Fruit fly (Drosophila melanogaster) whole organism, embryonic: Measurements from ENCODE around the gene Enoph.

Experiments
- CG10321 ChIP-seq: fragments of 200-800 bp; sonication (Bioruptor generic); IDR thresholded peaks from 2 replicates; pipeline ENCODE4 v1.3.6; 2022; ENCODE audit warnings: missing biosample characterization, missing genetic modification characterization
- CG10543 ChIP-seq: fragments of 200-800 bp; sonication (Bioruptor generic); optimal IDR thresholded peaks from 3 replicates; lab custom pipeline; 2017; ENCODE audit warnings: missing biosample characterization, mild to moderate bottlenecking, missing genetic modification characterization, moderate library complexity
- CG11560 ChIP-seq: fragments of 200-800 bp; sonication (Bioruptor generic); IDR thresholded peaks from 3 replicates; pipeline ENCODE4 v1.3.6; 2022; ENCODE audit warnings: missing biosample characterization, missing genetic modification characterization
- CG12391 ChIP-seq: fragments of 200-800 bp; sonication (Bioruptor generic); optimal IDR thresholded peaks from 3 replicates; lab custom pipeline; 2018; ENCODE audit warnings: missing biosample characterization, mild to moderate bottlenecking, missing genetic modification characterization, moderate library complexity
- CG12744 ChIP-seq: fragments of 200-800 bp; sonication (Bioruptor generic); optimal IDR thresholded peaks from 2 replicates; lab custom pipeline; 2016; ENCODE audit warnings: missing biosample characterization, missing genetic modification characterization
- CG17802 ChIP-seq: fragments of 200-800 bp; sonication (Bioruptor generic); optimal IDR thresholded peaks from 2 replicates; lab custom pipeline; 2018; ENCODE audit warnings: missing biosample characterization, mild to moderate bottlenecking, missing genetic modification characterization, moderate library complexity
- CG18262 ChIP-seq: fragments of 200-800 bp; optimal IDR thresholded peaks from 3 replicates; lab custom pipeline; 2019; ENCODE audit warnings: missing biosample characterization, mild to moderate bottlenecking, missing genetic modification characterization, moderate library complexity
- CG3163 ChIP-seq: fragments of 200-800 bp; sonication (Bioruptor generic); optimal IDR thresholded peaks from 3 replicates; lab custom pipeline; 2016; ENCODE audit warnings: missing biosample characterization, missing genetic modification characterization
- CG32772 ChIP-seq: fragments of 200-800 bp; sonication (Bioruptor generic); IDR thresholded peaks from 2 replicates; pipeline ENCODE4 v1.3.6; 2022; ENCODE audit warnings: missing biosample characterization, missing genetic modification characterization
- CG4730 ChIP-seq: fragments of 200-800 bp; sonication (Bioruptor generic); IDR thresholded peaks from 2 replicates; pipeline ENCODE4 v1.3.6; 2022; ENCODE audit warnings: missing biosample characterization, missing genetic modification characterization
- CG5180 ChIP-seq: fragments of 200-800 bp; sonication (Bioruptor generic); optimal IDR thresholded peaks from 3 replicates; lab custom pipeline; 2017; ENCODE audit warnings: missing biosample characterization, missing genetic modification characterization, mild to moderate bottlenecking, moderate library complexity, missing genetic modification reagents
- CG6813 ChIP-seq: fragments of 200-800 bp; sonication (Bioruptor generic); optimal IDR thresholded peaks from 2 replicates; lab custom pipeline; 2017; ENCODE audit warnings: missing biosample characterization, missing genetic modification characterization, mild to moderate bottlenecking, moderate library complexity, missing genetic modification reagents
- CG7271 ChIP-seq: fragments of 200-800 bp; sonication (Bioruptor generic); optimal IDR thresholded peaks from 2 replicates; lab custom pipeline; 2018; ENCODE audit warnings: missing biosample characterization, mild to moderate bottlenecking, missing genetic modification characterization, moderate library complexity
- CG8944 ChIP-seq: fragments of 200-800 bp; sonication (Bioruptor generic); optimal IDR thresholded peaks from 3 replicates; lab custom pipeline; 2016; ENCODE audit warnings: missing biosample characterization, missing genetic modification characterization
- CrebB ChIP-seq: fragments of 200-800 bp; sonication (Bioruptor generic); optimal IDR thresholded peaks from 3 replicates; lab custom pipeline; 2018; ENCODE audit warnings: missing biosample characterization, mild to moderate bottlenecking, missing genetic modification characterization
- Dbx ChIP-seq: fragments of 200-800 bp; sonication (Bioruptor generic); IDR thresholded peaks from 3 replicates; pipeline ENCODE4 v1.3.6; 2022; ENCODE audit warnings: missing biosample characterization, missing genetic modification characterization
- Dfd ChIP-seq, 2 experiments: fragments of >200 bp; optimal IDR thresholded peaks; 2 replicates each; lab custom pipeline; 2017; ENCODE audit warnings: missing biosample characterization in 2 of 2, missing genetic modification characterization in 2 of 2
- Dip3 ChIP-seq: fragments of 200-800 bp; sonication (Bioruptor generic); optimal IDR thresholded peaks from 3 replicates; lab custom pipeline; 2016; ENCODE audit warnings: missing biosample characterization, missing genetic modification characterization
- Gug ChIP-seq: fragments of 200-800 bp; sonication (Bioruptor generic); IDR thresholded peaks from 4 replicates; pipeline ENCODE4 v1.3.6; 2022; ENCODE audit warnings: missing biosample characterization, missing genetic modification characterization
- Hey ChIP-seq: fragments of 200-800 bp; sonication (Bioruptor generic); optimal IDR thresholded peaks from 3 replicates; lab custom pipeline; 2018; ENCODE audit warnings: missing biosample characterization, mild to moderate bottlenecking, missing genetic modification characterization
- NC2β ChIP-seq: fragments of 200-800 bp; sonication (Bioruptor generic); optimal IDR thresholded peaks from 2 replicates; lab custom pipeline; 2016; ENCODE audit warnings: missing biosample characterization, missing genetic modification characterization
- Nf-YB ChIP-seq: fragments of 200-800 bp; sonication (Bioruptor generic); optimal IDR thresholded peaks from 3 replicates; lab custom pipeline; 2019; ENCODE audit warnings: missing biosample characterization, mild to moderate bottlenecking, missing genetic modification characterization, moderate library complexity
- Opbp ChIP-seq: fragments of 200-800 bp; sonication (Bioruptor generic); IDR thresholded peaks from 3 replicates; pipeline ENCODE4 v1.3.6; 2022; ENCODE audit warnings: missing biosample characterization, missing genetic modification characterization; ENCODE audit not compliant: partially characterized antibody
- Poxn ChIP-seq: fragments of 200-800 bp; sonication (Bioruptor generic); IDR thresholded peaks from 2 replicates; pipeline ENCODE4 v1.3.6; 2022; ENCODE audit warnings: missing biosample characterization, missing genetic modification characterization
- Xrp1 ChIP-seq: fragments of 200-800 bp; sonication (Bioruptor generic); IDR thresholded peaks from 2 replicates; pipeline ENCODE4 v1.3.6; 2022; ENCODE audit warnings: missing biosample characterization, missing genetic modification characterization
- al ChIP-seq: fragments of 200-800 bp; sonication (Bioruptor generic); IDR thresholded peaks from 2 replicates; pipeline ENCODE4 v1.3.6; 2022; ENCODE audit warnings: missing biosample characterization, missing genetic modification characterization
- btn ChIP-seq: fragments of 200-800 bp; sonication (Bioruptor generic); optimal IDR thresholded peaks from 2 replicates; lab custom pipeline; 2016; ENCODE audit warnings: missing biosample characterization, missing genetic modification characterization
- chinmo ChIP-seq: fragments of 200-800 bp; sonication (Bioruptor generic); IDR thresholded peaks from 4 replicates; pipeline ENCODE4 v1.3.6; 2022; ENCODE audit warnings: missing biosample characterization, missing genetic modification characterization; ENCODE audit not compliant: partially characterized antibody
- chm ChIP-seq: fragments of 200-800 bp; sonication (Bioruptor generic); IDR thresholded peaks from 2 replicates; pipeline ENCODE4 v1.3.6; 2022; ENCODE audit warnings: missing biosample characterization, missing genetic modification characterization
- chn ChIP-seq: fragments of 200-800 bp; sonication (Bioruptor generic); optimal IDR thresholded peaks from 2 replicates; lab custom pipeline; 2016; ENCODE audit warnings: missing biosample characterization, missing genetic modification characterization
- croc ChIP-seq: fragments of 200-800 bp; sonication (Bioruptor generic); conservative IDR thresholded peaks from 3 replicates; pipeline ENCODE4 v1.3.6; 2022; ENCODE audit warnings: missing biosample characterization, missing genetic modification characterization
- dm ChIP-seq: fragments of 200-800 bp; sonication (Bioruptor generic); optimal IDR thresholded peaks from 3 replicates; lab custom pipeline; 2016; ENCODE audit warnings: missing biosample characterization, missing genetic modification characterization
- eyg ChIP-seq: fragments of 200-800 bp; sonication (Bioruptor generic); optimal IDR thresholded peaks from 3 replicates; lab custom pipeline; 2016; ENCODE audit warnings: missing biosample characterization, missing genetic modification characterization
- fd64A ChIP-seq: fragments of 200-800 bp; sonication (Bioruptor generic); optimal IDR thresholded peaks from 3 replicates; lab custom pipeline; 2018; ENCODE audit warnings: missing biosample characterization, mild to moderate bottlenecking, missing genetic modification characterization
- gfzf ChIP-seq: fragments of 200-800 bp; sonication (Bioruptor generic); optimal IDR thresholded peaks from 2 replicates; lab custom pipeline; 2016; ENCODE audit warnings: missing biosample characterization, mild to moderate bottlenecking, missing genetic modification characterization, moderate library complexity
- grn ChIP-seq: fragments of 200-800 bp; sonication (Bioruptor generic); optimal IDR thresholded peaks from 3 replicates; lab custom pipeline; 2017; ENCODE audit warnings: missing biosample characterization, missing genetic modification characterization
- her ChIP-seq: fragments of 200-800 bp; sonication (Bioruptor generic); optimal IDR thresholded peaks from 2 replicates; lab custom pipeline; 2016; ENCODE audit warnings: missing biosample characterization, missing genetic modification characterization
- lbe ChIP-seq: fragments of 200-800 bp; sonication (Bioruptor generic); optimal IDR thresholded peaks from 2 replicates; lab custom pipeline; 2016; ENCODE audit warnings: missing biosample characterization, mild to moderate bottlenecking, missing genetic modification characterization
- maf-S ChIP-seq: fragments of 200-800 bp; sonication (Bioruptor generic); optimal IDR thresholded peaks from 2 replicates; lab custom pipeline; 2016; ENCODE audit warnings: missing biosample characterization, missing genetic modification characterization
- nmo ChIP-seq: fragments of 200-800 bp; sonication (Bioruptor generic); optimal IDR thresholded peaks from 2 replicates; lab custom pipeline; 2018; ENCODE audit warnings: missing biosample characterization, mild to moderate bottlenecking, missing genetic modification characterization, moderate library complexity
- oc ChIP-seq: fragments of 200-800 bp; sonication (Bioruptor generic); optimal IDR thresholded peaks from 2 replicates; lab custom pipeline; 2018; ENCODE audit warnings: missing biosample characterization, mild to moderate bottlenecking, missing genetic modification characterization, moderate library complexity
- psq ChIP-seq: fragments of 200-800 bp; sonication (Bioruptor generic); optimal IDR thresholded peaks from 2 replicates; lab custom pipeline; 2017; ENCODE audit warnings: missing biosample characterization, missing genetic modification characterization
- salm ChIP-seq: fragments of 200-800 bp; sonication (Bioruptor generic); optimal IDR thresholded peaks from 2 replicates; lab custom pipeline; 2018; ENCODE audit warnings: missing biosample characterization, mild to moderate bottlenecking, missing genetic modification characterization
- sd ChIP-seq: fragments of 200-800 bp; sonication (Bioruptor generic); optimal IDR thresholded peaks from 3 replicates; lab custom pipeline; 2018; ENCODE audit warnings: missing biosample characterization, mild to moderate bottlenecking, missing genetic modification characterization, moderate library complexity
- sima ChIP-seq: fragments of 200-800 bp; sonication (Bioruptor generic); optimal IDR thresholded peaks from 2 replicates; lab custom pipeline; 2016; ENCODE audit warnings: missing biosample characterization, missing genetic modification characterization
- tgo ChIP-seq: fragments of 200-800 bp; sonication (Bioruptor generic); IDR thresholded peaks from 3 replicates; pipeline ENCODE4 v1.3.6; 2022; ENCODE audit warnings: missing biosample characterization, missing genetic modification characterization
- tll ChIP-seq, 2 experiments: fragments of 200-800 bp in 1 of 2; fragments of >200 bp in 1 of 2; sonication (Bioruptor generic) in 1 of 2; optimal IDR thresholded peaks; 2 replicates each; lab custom pipeline; 2017 to 2019; ENCODE audit warnings: missing biosample characterization in 2 of 2, missing genetic modification characterization in 2 of 2, mild to moderate bottlenecking in 1 of 2, moderate library complexity in 1 of 2
- trh ChIP-seq: fragments of 200-800 bp; sonication (Bioruptor generic); optimal IDR thresholded peaks from 2 replicates; lab custom pipeline; 2016; ENCODE audit warnings: missing biosample characterization, missing genetic modification characterization
- ttk ChIP-seq: fragments of 200-800 bp; sonication (Bioruptor generic); IDR thresholded peaks from 2 replicates; pipeline ENCODE4 v2.1.2; 2022; ENCODE audit warnings: missing biosample characterization, missing genetic modification characterization
- wdn ChIP-seq: fragments of 200-800 bp; sonication (Bioruptor generic); IDR thresholded peaks from 2 replicates; pipeline ENCODE4 v1.3.6; 2022; ENCODE audit warnings: missing biosample characterization, missing genetic modification characterization

The Enoph gene

DNA sequence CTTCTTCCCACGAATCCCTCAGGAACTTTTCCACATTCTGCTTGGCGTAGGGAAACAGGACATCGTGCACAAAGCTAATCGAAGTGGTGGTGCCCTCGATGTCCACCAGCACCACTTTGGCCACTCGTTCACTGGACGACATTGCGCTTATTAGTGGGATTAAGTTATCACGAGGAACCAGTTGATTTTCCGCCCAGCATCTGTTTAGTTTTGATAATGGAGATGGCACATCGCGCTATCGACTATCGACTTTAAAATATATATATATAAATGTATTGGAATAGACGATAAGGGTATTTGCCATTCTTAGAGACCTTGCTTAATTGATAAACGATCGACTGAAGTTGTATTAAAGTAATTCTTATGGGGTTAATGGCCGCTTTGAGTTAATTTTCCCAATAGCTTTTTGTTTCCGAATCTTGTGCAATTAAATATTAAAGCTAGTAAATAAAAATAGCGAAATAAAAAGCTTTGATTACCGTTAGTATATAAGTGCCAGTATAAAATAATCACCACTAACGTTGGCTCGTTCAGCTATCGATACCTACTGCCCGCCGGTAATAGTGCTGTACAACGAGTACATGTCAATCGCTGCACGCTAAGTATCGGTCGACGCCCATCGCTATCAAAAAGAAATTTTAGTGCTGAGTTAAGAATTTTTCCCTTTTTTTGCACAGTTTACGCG lies at the start of gene Enoph, which contains the start of gene Hph (continued):
- peak; percentile 14 for TF ChIP-seq dm
- TF ChIP-seq CrebB (tag; lab: Kevin White, UChicago), result no peak
- peak; percentile 64 for TF ChIP-seq CG12391 (tag; lab: Kevin White, UChicago)
- no peak for TF ChIP-seq CG10321 (GFP tag; lab: Robert Waterston, UW)
- no peak for TF ChIP-seq Dfd (GFP tag; optimal IDR thresholded peaks at IDR 0.05; lab: Kevin White, UChicago)
- no peak for TF ChIP-seq CG4730 (GFP tag; lab: Robert Waterston, UW)
- peak; percentile 33 for TF ChIP-seq trh (GFP tag; lab: Kevin White, UChicago)
- no peak for TF ChIP-seq CG17802 (tag; lab: Kevin White, UChicago)
- TF ChIP-seq sima (GFP tag; lab: Kevin White, UChicago), result no peak
- TF ChIP-seq CG10543 (GFP tag; lab: Kevin White, UChicago), result peak; percentile 75
- 0 out of 2 replicates have a peak, but pooled peaks have one; percentile 30 for TF ChIP-seq chm (GFP tag; lab: Robert Waterston, UW)
- TF ChIP-seq grn, result no peak
- peak; percentile 30 for TF ChIP-seq maf-S (GFP tag; lab: Kevin White, UChicago)
- TF ChIP-seq CG18262 (tag; lab: Kevin White, UChicago), result peak; percentile 67
- TF ChIP-seq CG5180 (GFP tag; lab: Kevin White, UChicago), result peak; percentile 30
- no peak for TF ChIP-seq Hey
- TF ChIP-seq CG7271 (tag; lab: Kevin White, UChicago), result no peak
- TF ChIP-seq croc (GFP tag; lab: Robert Waterston, UW), result no peak
- TF ChIP-seq Nf-YB (GFP tag; lab: Kevin White, UChicago), result no peak
- peak; percentile 27; the same call in 1 of the 2 replicates for TF ChIP-seq CG32772 (GFP tag; lab: Robert Waterston, UW)
- TF ChIP-seq lbe (GFP tag; lab: Kevin White, UChicago), result peak; percentile 44
- TF ChIP-seq CG8944 (GFP tag; lab: Kevin White, UChicago), result peak; percentile 37
- TF ChIP-seq sd (tag; lab: Kevin White, UChicago), result peak; percentile 19
- TF ChIP-seq psq (GFP tag; lab: Kevin White, UChicago), result no peak
- TF ChIP-seq chinmo (GFP tag; lab: Robert Waterston, UW), result peak; percentile 84; the same call in 2 of the 4 replicates
- TF ChIP-seq gfzf, result no peak
- TF ChIP-seq al (GFP tag; lab: Robert Waterston, UW), result peak; percentile 57
- no peak for TF ChIP-seq tll (GFP tag; optimal IDR thresholded peaks at IDR 0.05; lab: Kevin White, UChicago)
- peak; percentile 78 for TF ChIP-seq Dbx (GFP tag; lab: Robert Waterston, UW)
- no peak for TF ChIP-seq CG6813 (GFP tag; lab: Kevin White, UChicago)
- TF ChIP-seq Dip3 (GFP tag; lab: Kevin White, UChicago), result peak; percentile 58
- no peak for TF ChIP-seq CG12744 (GFP tag; lab: Kevin White, UChicago)
- TF ChIP-seq NC2β (GFP tag; lab: Kevin White, UChicago), result peak; percentile 12
- peak; percentile 46; the same call in 1 of the 2 replicates for TF ChIP-seq Xrp1 (GFP tag; lab: Robert Waterston, UW)
- peak; percentile 29; the same call in 1 of the 2 replicates for TF ChIP-seq wdn
- TF ChIP-seq Opbp (GFP tag; lab: Robert Waterston, UW), result peak; percentile 83
- TF ChIP-seq tgo (GFP tag; lab: Robert Waterston, UW), result peak; percentile 55
- peak; percentile 11 for TF ChIP-seq chn (GFP tag; lab: Kevin White, UChicago)
- no peak for TF ChIP-seq salm
- no peak; the same call in 1 of the 2 replicates for TF ChIP-seq ttk
- TF ChIP-seq nmo, result peak; percentile 82
- no peak for TF ChIP-seq fd64A (GFP tag; lab: Kevin White, UChicago)
- TF ChIP-seq CG11560 (tag; lab: Robert Waterston, UW), result peak; percentile 50; the same call in 1 of the 3 replicates
- no peak for TF ChIP-seq btn (GFP tag; lab: Kevin White, UChicago)
- TF ChIP-seq Gug (GFP tag; lab: Robert Waterston, UW), result peak; percentile 52; the same call in 1 of the 4 replicates
- no peak for TF ChIP-seq Poxn (GFP tag; lab: Robert Waterston, UW)
- peak; percentile 36 for TF ChIP-seq her (GFP tag; lab: Kevin White, UChicago)
- TF ChIP-seq eyg, result no peak
- peak; percentile 14 for TF ChIP-seq CG3163 (GFP tag; lab: Kevin White, UChicago)
- no peak for TF ChIP-seq oc (tag; lab: Kevin White, UChicago)
